Worm (Caenorhabditis elegans): ENCODE results near the gene chat-1.
A peak's percentile ranks its signal among the peaks of the same experiment; 100 is the strongest.

DNA sequence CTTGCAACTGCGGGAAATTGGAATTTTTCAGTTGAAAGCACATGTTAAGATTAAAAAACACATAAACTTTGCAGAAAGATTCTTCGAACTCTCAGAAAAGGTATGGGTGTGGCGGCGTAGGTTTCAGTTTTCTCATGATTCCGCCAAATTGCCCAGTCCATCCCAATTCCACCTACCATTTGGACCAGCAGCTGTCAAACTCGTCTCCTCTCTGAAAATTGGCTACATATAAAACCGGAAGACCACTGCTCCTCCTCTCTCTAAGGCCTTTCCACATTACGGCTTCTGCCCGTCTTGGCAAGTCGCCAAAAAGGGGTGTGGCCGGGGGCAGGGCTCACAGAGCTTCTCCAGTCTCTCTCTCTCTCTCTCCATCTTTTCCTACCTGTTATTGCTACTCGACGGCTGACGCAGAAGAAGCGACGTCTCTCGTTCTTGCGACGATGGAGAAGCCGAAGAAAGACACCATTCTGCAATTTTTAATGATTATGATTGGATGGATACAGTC lies 43.1 kb downstream of the chat-1 start, which contains the start of gene ZK180.7:
- TF ChIP-seq nfya-2 (GFP tag; IDR thresholded peaks at IDR 0.05) (no peak), zfh-2 (GFP tag; conservative IDR thresholded peaks at IDR 0.05) (peak; percentile 76), snpc-4 (GFP tag; optimal IDR thresholded peaks at IDR 0.05) (no peak), snpc-4 (tag; optimal IDR thresholded peaks at IDR 0.05) (no peak), nhr-90 (tag; optimal IDR thresholded peaks at IDR 0.05) (no peak), gei-17 (GFP tag; optimal IDR thresholded peaks at IDR 0.05) (no peak), sptf-2 (GFP tag; optimal IDR thresholded peaks at IDR 0.05) (no peak)

Measured in whole organism, young adult.